Worm (Caenorhabditis elegans): ENCODE results near the gene K09C8.2.

DNA sequence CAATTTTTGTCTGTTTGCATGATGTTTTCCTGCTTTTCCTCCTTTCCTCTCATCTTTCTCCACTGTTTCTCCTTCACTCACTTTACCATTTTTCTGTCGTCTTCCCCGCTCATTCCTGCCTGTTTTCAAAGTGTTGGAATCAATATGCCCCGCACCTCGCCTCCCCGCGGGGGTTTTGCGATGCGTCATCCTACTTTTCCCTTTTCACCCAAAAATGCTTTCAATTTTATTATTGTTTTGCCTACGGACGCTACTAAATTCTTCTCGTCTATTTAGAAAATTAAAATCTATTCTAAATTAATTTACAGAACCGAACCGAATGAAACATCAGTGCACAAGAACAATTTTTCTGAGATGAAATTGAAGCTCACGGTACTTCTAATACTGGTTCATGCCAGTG lies 32.9 kb downstream of the K09C8.2 start, which contains the start of gene ver-3:
- TF ChIP-seq mep-1 (tag; optimal IDR thresholded peaks at IDR 0.05) (no peak), ceh-83 (GFP tag; optimal IDR thresholded peaks at IDR 0.05) (no peak), pha-4 (tag; optimal IDR thresholded peaks at IDR 0.05) (no peak), sptf-1 (tag; optimal IDR thresholded peaks at IDR 0.05) (no peak), snpc-4 (tag; optimal IDR thresholded peaks at IDR 0.05) (no peak), nhr-28 (tag; optimal IDR thresholded peaks at IDR 0.05) (no peak), unc-62 (GFP tag; optimal IDR thresholded peaks at IDR 0.05) (no peak)
